Fruit fly (Drosophila melanogaster) whole organism, embryonic: ENCODE data around the gene serp.

ENCODE experiments used
- Awh ChIP-seq: fragments of 200-800 bp; sonication (Bioruptor generic); IDR thresholded peaks from 2 replicates; pipeline ENCODE4, ENCODE4 v1.3.6; 2022; ENCODE audit warnings: missing biosample characterization, missing genetic modification characterization
- CG11696 ChIP-seq: fragments of 200-800 bp; sonication (Bioruptor generic); IDR thresholded peaks from 2 replicates; pipeline ENCODE4 v1.3.6; 2022; ENCODE audit warnings: missing biosample characterization, missing genetic modification characterization
- CG14965 ChIP-seq: fragments of 200-800 bp; sonication (Bioruptor generic); optimal IDR thresholded peaks from 2 replicates; lab custom pipeline; 2016; ENCODE audit warnings: missing biosample characterization, missing genetic modification characterization, borderline replicate concordance
- CG16779 ChIP-seq: fragments of 200-800 bp; sonication (Bioruptor generic); IDR thresholded peaks from 2 replicates; pipeline ENCODE4 v1.3.6; 2022; ENCODE audit warnings: missing biosample characterization, missing genetic modification characterization
- CG16863 ChIP-seq: fragments of 200-800 bp; sonication (Bioruptor generic); optimal IDR thresholded peaks from 3 replicates; lab custom pipeline; 2016; ENCODE audit warnings: missing biosample characterization, missing genetic modification characterization
- CG1792 ChIP-seq: fragments of 200-800 bp; sonication (Bioruptor generic); optimal IDR thresholded peaks from 2 replicates; lab custom pipeline; 2016; ENCODE audit warnings: missing biosample characterization, missing genetic modification characterization
- CG3065 ChIP-seq: fragments of 200-800 bp; sonication (Bioruptor generic); optimal IDR thresholded peaks from 2 replicates; lab custom pipeline; 2016; ENCODE audit warnings: missing biosample characterization, missing genetic modification characterization
- CG31365 ChIP-seq: fragments of 200-800 bp; sonication (Bioruptor generic); optimal IDR thresholded peaks from 2 replicates; lab custom pipeline; 2018; ENCODE audit warnings: missing biosample characterization, mild to moderate bottlenecking, missing genetic modification characterization
- CG3407 ChIP-seq: fragments of 200-800 bp; sonication (Bioruptor generic); optimal IDR thresholded peaks from 2 replicates; lab custom pipeline; 2018; ENCODE audit warnings: missing biosample characterization, mild to moderate bottlenecking, missing genetic modification characterization
- CG42726 ChIP-seq: fragments of 200-800 bp; sonication (Bioruptor generic); IDR thresholded peaks from 2 replicates; pipeline ENCODE4 v1.3.6; 2022; ENCODE audit warnings: missing biosample characterization, missing genetic modification characterization; ENCODE audit not compliant: partially characterized antibody
- CG4328 ChIP-seq: fragments of 200-800 bp; sonication (Bioruptor generic); optimal IDR thresholded peaks from 3 replicates; lab custom pipeline; 2017; ENCODE audit warnings: missing biosample characterization, missing genetic modification reagents, missing genetic modification characterization
- CG4617 ChIP-seq: fragments of 200-800 bp; sonication (Bioruptor generic); optimal IDR thresholded peaks from 3 replicates; lab custom pipeline; 2016; ENCODE audit warnings: missing biosample characterization, missing genetic modification characterization, borderline replicate concordance
- CG5180 ChIP-seq: fragments of 200-800 bp; sonication (Bioruptor generic); optimal IDR thresholded peaks from 3 replicates; lab custom pipeline; 2017; ENCODE audit warnings: missing biosample characterization, missing genetic modification characterization, mild to moderate bottlenecking, moderate library complexity, missing genetic modification reagents
- CG6272 ChIP-seq: fragments of 200-800 bp; sonication (Bioruptor generic); IDR thresholded peaks from 2 replicates; pipeline ENCODE4 v1.3.6; 2022; ENCODE audit warnings: missing biosample characterization, missing genetic modification characterization
- CG6765 ChIP-seq: fragments of 200-800 bp; sonication (Bioruptor generic); optimal IDR thresholded peaks from 3 replicates; lab custom pipeline; 2017; ENCODE audit warnings: missing biosample characterization, mild to moderate bottlenecking, missing genetic modification characterization
- CG8290 ChIP-seq, 3 experiments: fragments of 200-800 bp; sonication (Bioruptor generic); optimal IDR thresholded peaks; 2 replicates each; lab custom pipeline; 2016 to 2019; ENCODE audit warnings: missing biosample characterization in 3 of 3, missing genetic modification characterization in 3 of 3, mild to moderate bottlenecking in 2 of 3, moderate library complexity in 1 of 3
- CG8765 ChIP-seq: fragments of 200-800 bp; sonication (Bioruptor generic); IDR thresholded peaks from 2 replicates; pipeline ENCODE4 v1.3.6; 2022; ENCODE audit warnings: missing biosample characterization, missing genetic modification characterization
- CG8924 ChIP-seq: fragments of 200-800 bp; optimal IDR thresholded peaks from 3 replicates; lab custom pipeline; 2019; ENCODE audit warnings: missing biosample characterization, mild to moderate bottlenecking, missing genetic modification characterization, moderate library complexity
- CG9215 ChIP-seq: fragments of 200-800 bp; sonication (Bioruptor generic); IDR thresholded peaks from 2 replicates; pipeline ENCODE4 v1.3.6; 2022; ENCODE audit warnings: missing biosample characterization, missing genetic modification characterization
- CG9817 ChIP-seq: fragments of 200-800 bp; sonication (Bioruptor generic); optimal IDR thresholded peaks from 2 replicates; lab custom pipeline; 2018; ENCODE audit warnings: missing biosample characterization, mild to moderate bottlenecking, missing genetic modification characterization, moderate library complexity
- Dek ChIP-seq: fragments of 200-800 bp; sonication (Bioruptor generic); optimal IDR thresholded peaks from 3 replicates; lab custom pipeline; 2019; ENCODE audit warnings: missing biosample characterization, mild to moderate bottlenecking, missing genetic modification characterization, moderate library complexity
- Dip2 ChIP-seq: fragments of 200-800 bp; sonication (Bioruptor generic); IDR thresholded peaks from 2 replicates; pipeline ENCODE4 v1.3.6; 2022; ENCODE audit warnings: missing biosample characterization, missing genetic modification characterization
- Dip3 ChIP-seq: fragments of 200-800 bp; sonication (Bioruptor generic); optimal IDR thresholded peaks from 3 replicates; lab custom pipeline; 2016; ENCODE audit warnings: missing biosample characterization, missing genetic modification characterization
- Dll ChIP-seq: fragments of 200-800 bp; sonication (Bioruptor generic); IDR thresholded peaks from 4 replicates; pipeline ENCODE4 v1.3.6; 2022; ENCODE audit warnings: missing biosample characterization, missing genetic modification characterization; ENCODE audit not compliant: partially characterized antibody
- Fer2 ChIP-seq: fragments of 200-800 bp; sonication (Bioruptor generic); optimal IDR thresholded peaks from 2 replicates; lab custom pipeline; 2018; ENCODE audit warnings: missing biosample characterization, mild to moderate bottlenecking, missing genetic modification characterization, moderate library complexity
- HLH54F ChIP-seq: fragments of 200-800 bp; sonication (Bioruptor generic); optimal IDR thresholded peaks from 3 replicates; lab custom pipeline; 2016; ENCODE audit warnings: missing biosample characterization, missing genetic modification characterization
- Hr39 ChIP-seq: fragments of >200 bp; optimal IDR thresholded peaks from 2 replicates; lab custom pipeline; 2017
- Jarid2 ChIP-seq: fragments of 200-800 bp; sonication (Bioruptor generic); optimal IDR thresholded peaks from 3 replicates; lab custom pipeline; 2017; ENCODE audit warnings: mild to moderate bottlenecking, missing biosample characterization, missing genetic modification reagents, missing genetic modification characterization
- Mad ChIP-seq: fragments of 200-800 bp; sonication (Bioruptor generic); optimal IDR thresholded peaks from 2 replicates; lab custom pipeline; 2016; ENCODE audit warnings: missing biosample characterization, missing genetic modification characterization
- Mes4 ChIP-seq: fragments of 200-800 bp; sonication (Bioruptor generic); optimal IDR thresholded peaks from 2 replicates; lab custom pipeline; 2016; ENCODE audit warnings: missing biosample characterization, missing genetic modification characterization
- NK7.1 ChIP-seq: fragments of 200-800 bp; sonication (Bioruptor generic); optimal IDR thresholded peaks from 3 replicates; lab custom pipeline; 2016; ENCODE audit warnings: missing biosample characterization, missing genetic modification characterization
- NfI ChIP-seq: fragments of 200-800 bp; sonication (Bioruptor generic); optimal IDR thresholded peaks from 3 replicates; lab custom pipeline; 2018; ENCODE audit warnings: missing biosample characterization, mild to moderate bottlenecking, missing genetic modification characterization, moderate library complexity
- Usf ChIP-seq: fragments of 200-800 bp; sonication (Bioruptor generic); optimal IDR thresholded peaks from 2 replicates; lab custom pipeline; 2017; ENCODE audit warnings: missing genotype, missing biosample characterization, missing genetic modification characterization
- Vsx1 ChIP-seq: fragments of 200-800 bp; sonication (Bioruptor generic); optimal IDR thresholded peaks from 2 replicates; lab custom pipeline; 2017; ENCODE audit warnings: missing biosample characterization, mild to moderate bottlenecking, missing genetic modification characterization, missing genetic modification reagents
- ac ChIP-seq: fragments of 200-800 bp; sonication (Bioruptor generic); optimal IDR thresholded peaks from 3 replicates; lab custom pipeline; 2017; ENCODE audit warnings: missing biosample characterization, mild to moderate bottlenecking, missing genetic modification characterization
- az2 ChIP-seq: fragments of 200-800 bp; sonication (Bioruptor generic); optimal IDR thresholded peaks from 3 replicates; lab custom pipeline; 2016; ENCODE audit warnings: missing biosample characterization, missing genetic modification characterization
- gcm2 ChIP-seq: fragments of 200-800 bp; sonication (Bioruptor generic); optimal IDR thresholded peaks from 2 replicates; lab custom pipeline; 2016; ENCODE audit warnings: missing biosample characterization, missing genetic modification characterization
- inv ChIP-seq: fragments of 200-800 bp; sonication (Bioruptor generic); IDR thresholded peaks from 2 replicates; pipeline ENCODE4 v1.3.6; 2022; ENCODE audit warnings: missing biosample characterization, missing genetic modification characterization; ENCODE audit not compliant: partially characterized antibody
- jing ChIP-seq: fragments of 200-800 bp; sonication (Bioruptor generic); optimal IDR thresholded peaks from 2 replicates; lab custom pipeline; 2018; ENCODE audit warnings: missing biosample characterization, mild to moderate bottlenecking, missing genetic modification characterization
- nerfin-1 ChIP-seq: fragments of 200-800 bp; sonication (Bioruptor generic); optimal IDR thresholded peaks from 3 replicates; lab custom pipeline; 2019; ENCODE audit warnings: missing biosample characterization, mild to moderate bottlenecking, missing genetic modification characterization, moderate library complexity
- nom ChIP-seq: fragments of 200-800 bp; sonication (Bioruptor generic); optimal IDR thresholded peaks from 2 replicates; lab custom pipeline; 2017; ENCODE audit warnings: missing biosample characterization, missing genetic modification characterization, mild to moderate bottlenecking, moderate library complexity, missing genetic modification reagents
- pan ChIP-seq, 4 experiments: fragments of >200 bp in 3 of 4; fragments of 200-800 bp in 1 of 4; sonication (Bioruptor generic) in 1 of 4; optimal IDR thresholded peaks in 3 of 4; IDR thresholded peaks in 1 of 4; 2 replicates each; pipeline versions ENCODE4 v1.3.6 to Lab custom; 2017 to 2022; ENCODE audit warnings: missing biosample characterization in 2 of 4, missing genetic modification characterization in 2 of 4, mixed read lengths in 1 of 4
- pb ChIP-seq: fragments of 200-800 bp; sonication (Bioruptor generic); optimal IDR thresholded peaks from 3 replicates; lab custom pipeline; 2016; ENCODE audit warnings: missing biosample characterization, missing genetic modification characterization
- pita ChIP-seq: fragments of 200-800 bp; sonication (Bioruptor generic); optimal IDR thresholded peaks from 2 replicates; lab custom pipeline; 2017; ENCODE audit warnings: missing biosample characterization, mild to moderate bottlenecking, missing genetic modification characterization
- repo ChIP-seq: fragments of 200-800 bp; sonication (Bioruptor generic); optimal IDR thresholded peaks from 2 replicates; lab custom pipeline; 2016; ENCODE audit warnings: missing biosample characterization, missing genetic modification characterization
- sd ChIP-seq: fragments of 200-800 bp; sonication (Bioruptor generic); optimal IDR thresholded peaks from 3 replicates; lab custom pipeline; 2018; ENCODE audit warnings: missing biosample characterization, mild to moderate bottlenecking, missing genetic modification characterization, moderate library complexity
- so ChIP-seq: fragments of 200-800 bp; sonication (Bioruptor generic); IDR thresholded peaks from 3 replicates; pipeline ENCODE4 v1.3.6; 2022; ENCODE audit warnings: missing biosample characterization, missing genetic modification characterization
- stc ChIP-seq: fragments of 200-800 bp; sonication (Bioruptor generic); IDR thresholded peaks from 2 replicates; pipeline ENCODE4 v1.3.6; 2022; ENCODE audit warnings: missing biosample characterization, missing genetic modification characterization
- tap ChIP-seq: fragments of 200-800 bp; optimal IDR thresholded peaks from 3 replicates; lab custom pipeline; 2019; ENCODE audit warnings: missing biosample characterization, mild to moderate bottlenecking, missing genetic modification characterization, moderate library complexity

serp gene

dm6 chr3L:19687200-19687687 lies 20.6 kb downstream of the serp start, which contains the start of the genes CG8765 and Gbeta76C (continued):
- no peak for TF ChIP-seq Vsx1 (GFP tag; lab: Kevin White, UChicago)
- no peak for TF ChIP-seq stc
- no peak for TF ChIP-seq jing
- peak; percentile 10 for TF ChIP-seq repo (GFP tag; lab: Kevin White, UChicago)
- no peak for TF ChIP-seq tap (tag; lab: Kevin White, UChicago)
- TF ChIP-seq CG8924 (tag; lab: Kevin White, UChicago), result peak; percentile 37
- TF ChIP-seq CG4617 (GFP tag; lab: Kevin White, UChicago), result peak; percentile 68
- TF ChIP-seq CG6272 (GFP tag; lab: Robert Waterston, UW), result no peak
- 0 out of 2 replicates have a peak, but pooled peaks have one; percentile 16 for TF ChIP-seq CG8765
- peak; percentile 21 for TF ChIP-seq NfI
- no peak for TF ChIP-seq CG16779 (GFP tag; lab: Robert Waterston, UW)
- peak; percentile 57; the same call in 2 of the 4 replicates for TF ChIP-seq Dll (GFP tag; lab: Robert Waterston, UW)
- TF ChIP-seq inv, result peak; percentile 16; the same call in 1 of the 2 replicates
- TF ChIP-seq CG14965 (GFP tag; lab: Kevin White, UChicago), result no peak
- TF ChIP-seq gcm2 (GFP tag; lab: Kevin White, UChicago), result no peak
- TF ChIP-seq CG3407 (GFP tag; lab: Kevin White, UChicago), result no peak
- peak; percentile 45 for TF ChIP-seq Mes4 (GFP tag; lab: Kevin White, UChicago)
- no peak for TF ChIP-seq CG6765 (GFP tag; lab: Kevin White, UChicago)
- no peak for TF ChIP-seq CG3065 (GFP tag; lab: Kevin White, UChicago)
- no peak for TF ChIP-seq CG11696 (GFP tag; lab: Robert Waterston, UW)
- TF ChIP-seq Awh (GFP tag; lab: Robert Waterston, UW), result no peak
- TF ChIP-seq CG5180 (GFP tag; lab: Kevin White, UChicago), result no peak
- no peak for TF ChIP-seq sd (tag; lab: Kevin White, UChicago)
- peak; percentile 35 for TF ChIP-seq Dip3 (GFP tag; lab: Kevin White, UChicago)
- TF ChIP-seq Usf (GFP tag; lab: Kevin White, UChicago), result no peak
- TF ChIP-seq HLH54F (GFP tag; lab: Kevin White, UChicago), result peak; percentile 42
- peak; percentile 34 for TF ChIP-seq CG9817 (tag; lab: Kevin White, UChicago)
- TF ChIP-seq ac (GFP tag; lab: Kevin White, UChicago), result no peak
- no peak for TF ChIP-seq nom (GFP tag; lab: Kevin White, UChicago)
- no peak for TF ChIP-seq NK7.1 (GFP tag; lab: Kevin White, UChicago)
- TF ChIP-seq CG4328, result no peak
- TF ChIP-seq CG16863 (GFP tag; lab: Kevin White, UChicago), result no peak
- no peak for TF ChIP-seq Dek (tag; lab: Kevin White, UChicago)
- no peak for TF ChIP-seq Jarid2 (GFP tag; lab: Kevin White, UChicago)
- no peak for TF ChIP-seq az2 (GFP tag; lab: Kevin White, UChicago)
- TF ChIP-seq Dip2, result no peak
- no peak for TF ChIP-seq Mad (GFP tag; lab: Kevin White, UChicago)
- no peak for TF ChIP-seq pb (GFP tag; lab: Kevin White, UChicago)
- TF ChIP-seq Fer2 (tag; lab: Kevin White, UChicago), result no peak
- TF ChIP-seq pita (GFP tag; lab: Kevin White, UChicago), result no peak
- peak; percentile 20 for TF ChIP-seq CG1792 (GFP tag; lab: Kevin White, UChicago)
- TF ChIP-seq nerfin-1 (tag; lab: Kevin White, UChicago), result peak; percentile 18
- TF ChIP-seq so (GFP tag; lab: Robert Waterston, UW), result no peak
- no peak for TF ChIP-seq CG31365 (tag; lab: Kevin White, UChicago)
- TF ChIP-seq CG8290 (GFP tag; optimal IDR thresholded peaks at IDR 0.05; lab: Kevin White, UChicago), result peak; percentile 18
- TF ChIP-seq CG8290 (tag; optimal IDR thresholded peaks at IDR 0.05; lab: Kevin White, UChicago), result no peak
- TF ChIP-seq CG42726 (GFP tag; lab: Robert Waterston, UW), result 0 out of 2 replicates have a peak, but pooled peaks have one; percentile 41
- TF ChIP-seq pan (optimal IDR thresholded peaks at IDR 0.05; lab: Kevin White, UChicago), result no peak
- TF ChIP-seq pan (GFP tag; optimal IDR thresholded peaks at IDR 0.05 in 1 of 2, IDR thresholded peaks at IDR 0.05 in 1 of 2), result no peak
- TF ChIP-seq Hr39 (lab: Kevin White, UChicago), result no peak
- TF ChIP-seq CG9215 (GFP tag; lab: Robert Waterston, UW), result no peak; the same call in 1 of the 2 replicates
